Fruit fly (Drosophila melanogaster): ENCODE results near the gene CG4374.

The CG4374 gene

DNA sequence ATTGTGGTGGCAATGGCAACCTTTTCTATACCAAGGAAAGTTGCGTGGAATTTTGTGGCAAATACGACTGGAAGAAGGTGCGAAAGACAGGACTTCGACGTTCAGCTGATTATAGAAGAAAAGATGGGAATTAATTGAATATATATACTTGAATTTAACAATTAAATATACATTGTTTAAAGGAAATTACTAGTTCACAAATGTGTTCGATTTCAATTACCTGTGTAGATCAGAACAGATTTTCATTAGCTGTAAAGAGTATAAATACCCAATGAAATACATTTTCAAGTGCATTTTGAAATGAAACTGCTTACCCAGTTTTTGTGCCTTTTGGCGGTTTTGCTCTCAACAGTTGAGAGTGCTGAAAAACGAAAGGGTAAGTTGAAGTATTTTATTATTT, 98.7 kb downstream of the CG4374 start, which contains the start of gene CG42828:
TSS of gene CG42828 (plus strand) at position 301 of the 400 bp plus-strand sequence.
- TF ChIP-seq Clk (GFP tag; optimal IDR thresholded peaks at IDR 0.05) (no peak), ovo (GFP tag; optimal IDR thresholded peaks at IDR 0.05) (no peak), kay (GFP tag; ENCODE audit: borderline replicate concordance) (no peak)

DNA sequence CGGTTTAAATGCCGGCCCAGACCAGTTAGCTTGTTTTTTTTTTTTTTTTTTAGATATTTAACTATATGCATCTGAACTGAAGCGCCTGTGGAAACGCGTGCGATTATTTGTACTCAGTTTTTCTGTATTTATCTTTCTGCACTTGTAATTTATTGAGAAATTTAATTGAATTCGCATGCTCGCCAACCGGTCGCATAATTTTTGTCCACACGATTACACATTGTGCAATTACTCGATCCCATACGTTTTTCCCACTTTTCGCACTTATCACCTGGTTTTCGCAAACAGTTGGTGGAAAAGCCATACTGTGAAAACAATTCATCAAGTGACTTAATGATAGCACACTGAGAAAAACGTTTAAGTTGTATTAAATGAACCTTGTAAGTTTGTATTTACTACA, 99.5 kb downstream of the CG4374 start, which contains the start of gene CG42827:
TSS of gene CG42827 (plus strand) at position 301 of the 400 bp plus-strand sequence.
- TF ChIP-seq pad (GFP tag; optimal IDR thresholded peaks at IDR 0.05) (no peak), tj (GFP tag; optimal IDR thresholded peaks at IDR 0.05) (no peak), CG12768 (GFP tag; optimal IDR thresholded peaks at IDR 0.05) (no peak), kay (GFP tag; ENCODE audit: borderline replicate concordance) (no peak), Mnt (GFP tag; optimal IDR thresholded peaks at IDR 0.05) (no peak), CG7101 (tag; optimal IDR thresholded peaks at IDR 0.05) (no peak), Crg-1 (GFP tag; optimal IDR thresholded peaks at IDR 0.05) (no peak), ovo (GFP tag; optimal IDR thresholded peaks at IDR 0.05) (no peak), CG7045 (GFP tag; optimal IDR thresholded peaks at IDR 0.05) (no peak), CG1620 (GFP tag; optimal IDR thresholded peaks at IDR 0.05) (no peak), CG5204 (GFP tag; optimal IDR thresholded peaks at IDR 0.05) (no peak), bab1 (GFP tag; optimal IDR thresholded peaks at IDR 0.05) (no peak), Clk (GFP tag; optimal IDR thresholded peaks at IDR 0.05) (no peak), cnc (optimal IDR thresholded peaks at IDR 0.05) (no peak), Hr96 (GFP tag; optimal IDR thresholded peaks at IDR 0.05) (no peak), cic (GFP tag; optimal IDR thresholded peaks at IDR 0.05) (no peak), toe (GFP tag; optimal IDR thresholded peaks at IDR 0.05) (no peak), CG33017 (tag; optimal IDR thresholded peaks at IDR 0.05) (no peak)

DNA sequence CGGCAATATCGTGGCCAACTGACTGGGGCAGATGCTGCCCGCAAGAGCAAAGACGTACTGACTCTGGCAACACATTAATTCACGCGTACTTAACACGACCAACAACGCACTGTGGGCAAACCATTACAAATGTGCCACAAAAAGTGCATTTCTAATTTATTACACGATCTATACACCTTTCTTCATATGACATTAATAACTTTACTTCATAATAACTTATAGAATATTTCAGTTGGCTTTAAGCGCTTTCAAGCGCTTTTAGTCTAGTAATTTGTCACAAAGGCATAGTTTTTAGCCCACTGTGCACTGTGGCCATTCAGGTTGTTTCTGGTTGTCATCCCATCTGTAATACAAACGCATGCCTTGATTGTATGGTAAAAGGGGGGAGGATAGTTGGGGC, 103.8 kb downstream of the CG4374 start:
- TF ChIP-seq Crg-1 (GFP tag; optimal IDR thresholded peaks at IDR 0.05) (no peak), Hr96 (GFP tag; optimal IDR thresholded peaks at IDR 0.05) (no peak), bab1 (GFP tag; optimal IDR thresholded peaks at IDR 0.05) (no peak), cic (GFP tag; optimal IDR thresholded peaks at IDR 0.05) (no peak), cnc (optimal IDR thresholded peaks at IDR 0.05) (no peak), CG7101 (tag; optimal IDR thresholded peaks at IDR 0.05) (no peak), CG7045 (GFP tag; optimal IDR thresholded peaks at IDR 0.05) (no peak), Clk (GFP tag; optimal IDR thresholded peaks at IDR 0.05) (no peak)

DNA sequence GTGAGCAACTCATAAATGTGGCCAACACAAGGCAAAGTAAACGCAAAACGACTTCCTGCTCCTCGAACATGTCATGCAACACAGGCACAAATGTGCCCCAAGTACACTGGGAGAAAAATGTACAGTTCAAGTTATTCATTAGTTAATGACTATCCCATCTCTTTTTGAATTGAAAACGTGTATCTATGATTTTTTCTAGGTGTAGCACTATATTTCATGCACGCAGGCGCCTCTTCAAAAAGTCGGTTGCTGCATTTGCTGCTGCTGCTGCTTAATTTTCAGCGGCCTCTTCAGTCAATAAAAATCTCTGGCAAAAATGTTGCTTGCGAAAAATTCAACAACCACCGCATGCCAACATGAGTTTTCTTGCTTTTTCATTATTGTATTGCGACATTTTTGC, 104.5 kb downstream of the CG4374 start:
- TF ChIP-seq CG11617 (GFP tag; optimal IDR thresholded peaks at IDR 0.05) (no peak), cic (GFP tag; optimal IDR thresholded peaks at IDR 0.05) (no peak), Hr96 (GFP tag; optimal IDR thresholded peaks at IDR 0.05) (no peak), Mnt (GFP tag; optimal IDR thresholded peaks at IDR 0.05) (no peak), toe (GFP tag; optimal IDR thresholded peaks at IDR 0.05) (no peak), cnc (optimal IDR thresholded peaks at IDR 0.05) (no peak), kay (GFP tag; ENCODE audit: borderline replicate concordance) (no peak), CG7045 (GFP tag; optimal IDR thresholded peaks at IDR 0.05) (no peak), CG5204 (GFP tag; optimal IDR thresholded peaks at IDR 0.05) (no peak), ovo (GFP tag; optimal IDR thresholded peaks at IDR 0.05) (no peak), CG33017 (tag; optimal IDR thresholded peaks at IDR 0.05) (no peak), pad (GFP tag; optimal IDR thresholded peaks at IDR 0.05) (no peak), Crg-1 (GFP tag; optimal IDR thresholded peaks at IDR 0.05) (no peak), CG7101 (tag; optimal IDR thresholded peaks at IDR 0.05) (no peak)

DNA sequence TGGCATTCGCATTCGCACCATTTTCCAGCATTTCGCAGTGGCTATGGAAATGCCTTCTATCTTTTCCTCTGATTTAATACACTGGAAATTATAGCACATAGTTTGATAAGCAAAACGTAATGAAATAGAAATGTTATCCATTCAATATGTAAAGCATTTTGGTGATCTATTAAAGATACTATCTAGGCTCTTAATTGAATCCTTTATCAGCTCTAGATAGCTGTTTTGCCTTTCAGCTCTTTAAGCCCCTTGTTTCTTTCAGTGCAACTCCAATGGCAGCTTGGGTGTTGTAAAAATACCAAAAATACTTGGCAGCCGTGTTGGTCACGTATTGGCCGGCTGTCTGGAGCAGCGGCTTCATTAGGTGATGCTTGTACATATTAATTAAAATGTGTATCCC, 107.0 kb downstream of the CG4374 start:
- TF ChIP-seq cnc (optimal IDR thresholded peaks at IDR 0.05) (no peak), pad (GFP tag; optimal IDR thresholded peaks at IDR 0.05) (no peak), CG14711 (tag; optimal IDR thresholded peaks at IDR 0.05) (no peak), CG7045 (GFP tag; optimal IDR thresholded peaks at IDR 0.05) (no peak), CG33017 (tag; optimal IDR thresholded peaks at IDR 0.05) (no peak), CG1620 (GFP tag; optimal IDR thresholded peaks at IDR 0.05) (no peak), toe (GFP tag; optimal IDR thresholded peaks at IDR 0.05) (no peak), CG12768 (GFP tag; optimal IDR thresholded peaks at IDR 0.05) (no peak), Clk (GFP tag; optimal IDR thresholded peaks at IDR 0.05) (no peak), CG7101 (tag; optimal IDR thresholded peaks at IDR 0.05) (no peak), Mnt (GFP tag; optimal IDR thresholded peaks at IDR 0.05) (no peak), bab1 (GFP tag; optimal IDR thresholded peaks at IDR 0.05) (no peak), tj (GFP tag; optimal IDR thresholded peaks at IDR 0.05) (no peak), CG11617 (GFP tag; optimal IDR thresholded peaks at IDR 0.05) (no peak), kay (GFP tag; ENCODE audit: borderline replicate concordance) (no peak), CG5204 (GFP tag; optimal IDR thresholded peaks at IDR 0.05) (no peak), ovo (GFP tag; optimal IDR thresholded peaks at IDR 0.05) (no peak)

DNA sequence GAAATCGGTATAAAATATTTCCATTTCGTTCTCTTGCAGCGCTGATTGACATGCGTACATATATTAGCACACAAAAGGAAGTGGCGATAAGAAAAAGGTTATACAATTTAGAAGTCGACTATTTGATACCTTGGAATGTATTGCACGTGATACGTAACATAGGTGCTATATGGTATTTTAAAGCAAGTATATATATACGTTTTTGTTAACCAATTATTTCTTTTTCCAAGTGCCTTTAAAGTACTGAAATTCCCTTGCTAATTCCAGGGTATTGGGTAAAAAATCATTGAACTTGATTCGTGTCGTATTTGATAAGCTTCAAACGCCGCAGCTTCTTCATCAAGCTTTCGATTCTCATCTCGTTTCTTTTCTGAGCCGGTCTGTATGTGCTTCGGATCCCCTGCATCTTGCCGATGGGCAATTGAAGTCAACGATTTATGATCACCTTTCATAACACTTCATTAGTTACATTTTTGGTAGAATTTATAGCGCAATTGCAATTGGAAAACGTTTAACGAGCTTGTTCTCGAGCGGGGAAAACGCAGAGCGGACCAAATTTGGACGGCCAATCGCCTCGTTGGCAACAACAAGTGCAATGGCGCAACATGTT, 108.5 kb downstream of the CG4374 start, which contains the start of gene CG4408:
TSS of gene CG4408 (minus strand) at position 60 of the 610 bp plus-strand sequence.
- TF ChIP-seq CG11617 (GFP tag; optimal IDR thresholded peaks at IDR 0.05) (peak; percentile 4), CG1620 (GFP tag; optimal IDR thresholded peaks at IDR 0.05) (peak; percentile 48), CG12768 (GFP tag; optimal IDR thresholded peaks at IDR 0.05) (peak; percentile 41), Hr96 (GFP tag; optimal IDR thresholded peaks at IDR 0.05) (peak; percentile 19), tj (GFP tag; optimal IDR thresholded peaks at IDR 0.05) (no peak), CG14711 (tag; optimal IDR thresholded peaks at IDR 0.05) (peak; percentile 77), CG7101 (tag; optimal IDR thresholded peaks at IDR 0.05) (peak; percentile 82), pad (GFP tag; optimal IDR thresholded peaks at IDR 0.05) (peak; percentile 57), bab1 (GFP tag; optimal IDR thresholded peaks at IDR 0.05) (peak; percentile 43), toe (GFP tag; optimal IDR thresholded peaks at IDR 0.05) (no peak), ovo (GFP tag; optimal IDR thresholded peaks at IDR 0.05) (no peak), CG33017 (tag; optimal IDR thresholded peaks at IDR 0.05) (peak; percentile 70), Crg-1 (GFP tag; optimal IDR thresholded peaks at IDR 0.05) (peak; percentile 39), CG7045 (GFP tag; optimal IDR thresholded peaks at IDR 0.05) (peak; percentile 27)

Measured in whole organism, adult.